Fruit fly (Drosophila melanogaster) whole organism, embryonic: Measurements from ENCODE around the gene CG14062.

Source experiments
- Atf3 ChIP-seq: fragments of 200-800 bp; sonication (Bioruptor generic); optimal IDR thresholded peaks from 3 replicates; lab custom pipeline; 2016; ENCODE audit warnings: missing biosample characterization, missing genetic modification characterization
- BtbVII ChIP-seq: fragments of 200-800 bp; sonication (Bioruptor generic); optimal IDR thresholded peaks from 3 replicates; lab custom pipeline; 2017; ENCODE audit warnings: missing biosample characterization, mild to moderate bottlenecking, missing genetic modification characterization
- CG11093 ChIP-seq: fragments of 200-800 bp; sonication (Bioruptor generic); IDR thresholded peaks from 3 replicates; pipeline ENCODE4 v1.3.6; 2022; ENCODE audit warnings: missing biosample characterization, missing genetic modification characterization
- CG1233 ChIP-seq: fragments of 200-800 bp; sonication (Bioruptor generic); optimal IDR thresholded peaks from 4 replicates; lab custom pipeline; 2018; ENCODE audit warnings: missing biosample characterization, mild to moderate bottlenecking, missing genetic modification characterization
- CG12659 ChIP-seq: fragments of 200-800 bp; sonication (Bioruptor generic); optimal IDR thresholded peaks from 3 replicates; lab custom pipeline; 2017; ENCODE audit warnings: mild to moderate bottlenecking, missing biosample characterization, missing genetic modification reagents, missing genetic modification characterization
- CG13624 ChIP-seq: fragments of 200-800 bp; sonication (Bioruptor generic); optimal IDR thresholded peaks from 2 replicates; lab custom pipeline; 2016; ENCODE audit warnings: missing biosample characterization, missing genetic modification characterization
- CG17186 ChIP-seq: fragments of 200-800 bp; sonication (Bioruptor generic); optimal IDR thresholded peaks from 3 replicates; lab custom pipeline; 2017; ENCODE audit warnings: missing biosample characterization, missing genetic modification reagents, missing genetic modification characterization
- CG18619 ChIP-seq: fragments of 200-800 bp; sonication (Bioruptor generic); optimal IDR thresholded peaks from 3 replicates; lab custom pipeline; 2017; ENCODE audit warnings: missing biosample characterization, mild to moderate bottlenecking, missing genetic modification characterization
- CG30020 ChIP-seq: fragments of 200-800 bp; optimal IDR thresholded peaks from 2 replicates; lab custom pipeline; 2019; ENCODE audit warnings: missing biosample characterization, mild to moderate bottlenecking, missing genetic modification characterization, moderate library complexity
- CG3163 ChIP-seq: fragments of 200-800 bp; sonication (Bioruptor generic); optimal IDR thresholded peaks from 3 replicates; lab custom pipeline; 2016; ENCODE audit warnings: missing biosample characterization, missing genetic modification characterization
- CG32767 ChIP-seq: fragments of 200-800 bp; sonication (Bioruptor generic); IDR thresholded peaks from 2 replicates; pipeline ENCODE4 v1.3.6; 2022; ENCODE audit warnings: missing biosample characterization, missing genetic modification characterization
- CG3281 ChIP-seq: fragments of 200-800 bp; sonication (Bioruptor generic); optimal IDR thresholded peaks from 3 replicates; lab custom pipeline; 2017; ENCODE audit warnings: missing biosample characterization, mild to moderate bottlenecking, missing genetic modification characterization
- CG42726 ChIP-seq: fragments of 200-800 bp; sonication (Bioruptor generic); IDR thresholded peaks from 2 replicates; pipeline ENCODE4 v1.3.6; 2022; ENCODE audit warnings: missing biosample characterization, missing genetic modification characterization; ENCODE audit not compliant: partially characterized antibody
- CG4617 ChIP-seq: fragments of 200-800 bp; sonication (Bioruptor generic); optimal IDR thresholded peaks from 3 replicates; lab custom pipeline; 2016; ENCODE audit warnings: missing biosample characterization, missing genetic modification characterization, borderline replicate concordance
- CG4730 ChIP-seq: fragments of 200-800 bp; sonication (Bioruptor generic); IDR thresholded peaks from 2 replicates; pipeline ENCODE4 v1.3.6; 2022; ENCODE audit warnings: missing biosample characterization, missing genetic modification characterization
- CG6813 ChIP-seq: fragments of 200-800 bp; sonication (Bioruptor generic); optimal IDR thresholded peaks from 2 replicates; lab custom pipeline; 2017; ENCODE audit warnings: missing biosample characterization, missing genetic modification characterization, mild to moderate bottlenecking, moderate library complexity, missing genetic modification reagents
- CG7839 ChIP-seq: fragments of 200-800 bp; sonication (Bioruptor generic); optimal IDR thresholded peaks from 3 replicates; lab custom pipeline; 2018; ENCODE audit warnings: missing biosample characterization, mild to moderate bottlenecking, missing genetic modification characterization, moderate library complexity
- CG8944 ChIP-seq: fragments of 200-800 bp; sonication (Bioruptor generic); optimal IDR thresholded peaks from 3 replicates; lab custom pipeline; 2016; ENCODE audit warnings: missing biosample characterization, missing genetic modification characterization
- D ChIP-seq, 2 experiments: fragments of 200-800 bp in 1 of 2; fragments of >200 bp in 1 of 2; sonication (Bioruptor generic) in 1 of 2; optimal IDR thresholded peaks; 2 replicates in 1 of 2; 3 replicates in 1 of 2; lab custom pipeline; 2017; ENCODE audit warnings: mild to moderate bottlenecking in 1 of 2, missing biosample characterization in 1 of 2, missing genetic modification characterization in 1 of 2, missing genetic modification reagents in 1 of 2
- D19A ChIP-seq: fragments of 200-800 bp; optimal IDR thresholded peaks from 3 replicates; lab custom pipeline; 2019; ENCODE audit warnings: missing biosample characterization, mild to moderate bottlenecking, missing genetic modification characterization, moderate library complexity
- Fer2 ChIP-seq: fragments of 200-800 bp; sonication (Bioruptor generic); optimal IDR thresholded peaks from 2 replicates; lab custom pipeline; 2018; ENCODE audit warnings: missing biosample characterization, mild to moderate bottlenecking, missing genetic modification characterization, moderate library complexity
- HLH4C ChIP-seq: fragments of 200-800 bp; sonication (Bioruptor generic); IDR thresholded peaks from 3 replicates; pipeline ENCODE4 v1.3.6; 2022; ENCODE audit warnings: missing biosample characterization, missing genetic modification characterization; ENCODE audit not compliant: partially characterized antibody
- Hey ChIP-seq: fragments of 200-800 bp; sonication (Bioruptor generic); optimal IDR thresholded peaks from 3 replicates; lab custom pipeline; 2018; ENCODE audit warnings: missing biosample characterization, mild to moderate bottlenecking, missing genetic modification characterization
- Hr51 ChIP-seq, 2 experiments: fragments of 200-800 bp; sonication (Bioruptor generic); optimal IDR thresholded peaks; 2 replicates in 1 of 2; 3 replicates in 1 of 2; lab custom pipeline; 2016 to 2018; ENCODE audit warnings: missing biosample characterization in 2 of 2, missing genetic modification characterization in 2 of 2, mild to moderate bottlenecking in 1 of 2, moderate library complexity in 1 of 2
- Hr78 ChIP-seq, 2 experiments: fragments of 200-800 bp in 1 of 2; fragments of >200 bp in 1 of 2; sonication (Bioruptor generic) in 1 of 2; optimal IDR thresholded peaks; 2 replicates each; lab custom pipeline; 2017 to 2019; ENCODE audit warnings: missing biosample characterization in 2 of 2, missing genetic modification characterization in 2 of 2, mild to moderate bottlenecking in 1 of 2, moderate library complexity in 1 of 2
- Hsf ChIP-seq: fragments of 200-800 bp; sonication (Bioruptor generic); optimal IDR thresholded peaks from 3 replicates; lab custom pipeline; 2016; ENCODE audit warnings: missing biosample characterization, missing genetic modification characterization
- MBD-R2 ChIP-seq: fragments of 200-800 bp; sonication (Bioruptor generic); IDR thresholded peaks from 2 replicates; pipeline ENCODE4 v1.3.6; 2022; ENCODE audit warnings: missing biosample characterization, missing genetic modification characterization
- MTF-1 ChIP-seq: fragments of 200-800 bp; sonication (Bioruptor generic); optimal IDR thresholded peaks from 2 replicates; lab custom pipeline; 2018; ENCODE audit warnings: missing biosample characterization, mild to moderate bottlenecking, missing genetic modification characterization, borderline replicate concordance
- Max ChIP-seq: fragments of 200-800 bp; sonication (Bioruptor generic); optimal IDR thresholded peaks from 2 replicates; lab custom pipeline; 2016; ENCODE audit warnings: missing biosample characterization, mild to moderate bottlenecking, missing genetic modification characterization
- Sin3A ChIP-seq: fragments of >200 bp; optimal IDR thresholded peaks from 2 replicates; lab custom pipeline; 2018
- Xbp1 ChIP-seq: fragments of 200-800 bp; sonication (Bioruptor generic); optimal IDR thresholded peaks from 3 replicates; lab custom pipeline; 2016; ENCODE audit warnings: missing biosample characterization, mild to moderate bottlenecking, missing genetic modification characterization
- YL-1 ChIP-seq: fragments of 200-800 bp; sonication (Bioruptor generic); optimal IDR thresholded peaks from 3 replicates; lab custom pipeline; 2017; ENCODE audit warnings: missing biosample characterization, mild to moderate bottlenecking, missing genetic modification characterization
- abd-A ChIP-seq: fragments of 200-800 bp; sonication (Bioruptor generic); optimal IDR thresholded peaks from 3 replicates; lab custom pipeline; 2019; ENCODE audit warnings: missing biosample characterization, mild to moderate bottlenecking, missing genetic modification characterization, moderate library complexity
- br ChIP-seq: fragments of >200 bp; optimal IDR thresholded peaks from 2 replicates; lab custom pipeline; 2017
- cato ChIP-seq: fragments of 200-800 bp; sonication (Bioruptor generic); optimal IDR thresholded peaks from 2 replicates; lab custom pipeline; 2016; ENCODE audit warnings: missing biosample characterization, missing genetic modification characterization, borderline replicate concordance
- corto ChIP-seq: fragments of 200-800 bp; sonication (Bioruptor generic); optimal IDR thresholded peaks from 2 replicates; lab custom pipeline; 2016; ENCODE audit warnings: missing biosample characterization, mild to moderate bottlenecking, missing genetic modification characterization, moderate library complexity
- ham ChIP-seq: fragments of 200-800 bp; sonication (Bioruptor generic); IDR thresholded peaks from 2 replicates; pipeline ENCODE4 v1.3.6; 2022; ENCODE audit warnings: missing biosample characterization, missing genetic modification characterization
- hbn ChIP-seq: fragments of 200-800 bp; sonication (Bioruptor generic); IDR thresholded peaks from 2 replicates; pipeline ENCODE4 v1.3.6; 2022; ENCODE audit warnings: missing biosample characterization, missing genetic modification characterization; ENCODE audit not compliant: partially characterized antibody
- hkb ChIP-seq, 2 experiments: fragments of 200-800 bp in 1 of 2; fragments of >200 bp in 1 of 2; sonication (Bioruptor generic) in 1 of 2; IDR thresholded peaks in 1 of 2; optimal IDR thresholded peaks in 1 of 2; 2 replicates each; pipeline versions ENCODE4 v1.3.6 to Lab custom; 2017 to 2022; ENCODE audit warnings: missing biosample characterization in 1 of 2, missing genetic modification characterization in 1 of 2
- kah ChIP-seq: fragments of 200-800 bp; sonication (Bioruptor generic); optimal IDR thresholded peaks from 2 replicates; lab custom pipeline; 2018; ENCODE audit warnings: missing biosample characterization, mild to moderate bottlenecking, missing genetic modification characterization
- maf-S ChIP-seq: fragments of 200-800 bp; sonication (Bioruptor generic); optimal IDR thresholded peaks from 2 replicates; lab custom pipeline; 2016; ENCODE audit warnings: missing biosample characterization, missing genetic modification characterization
- nerfin-1 ChIP-seq: fragments of 200-800 bp; sonication (Bioruptor generic); optimal IDR thresholded peaks from 3 replicates; lab custom pipeline; 2019; ENCODE audit warnings: missing biosample characterization, mild to moderate bottlenecking, missing genetic modification characterization, moderate library complexity
- nom ChIP-seq: fragments of 200-800 bp; sonication (Bioruptor generic); optimal IDR thresholded peaks from 2 replicates; lab custom pipeline; 2017; ENCODE audit warnings: missing biosample characterization, missing genetic modification characterization, mild to moderate bottlenecking, moderate library complexity, missing genetic modification reagents
- ro ChIP-seq: fragments of 200-800 bp; sonication (Bioruptor generic); IDR thresholded peaks from 2 replicates; pipeline ENCODE4 v1.3.6; 2022; ENCODE audit warnings: missing biosample characterization, missing genetic modification characterization
- salm ChIP-seq: fragments of 200-800 bp; sonication (Bioruptor generic); optimal IDR thresholded peaks from 2 replicates; lab custom pipeline; 2018; ENCODE audit warnings: missing biosample characterization, mild to moderate bottlenecking, missing genetic modification characterization
- sens-2 ChIP-seq: fragments of 200-800 bp; sonication (Bioruptor generic); IDR thresholded peaks from 2 replicates; pipeline ENCODE4 v1.3.6; 2022; ENCODE audit warnings: missing biosample characterization, missing genetic modification characterization
- seq ChIP-seq: fragments of 200-800 bp; sonication (Bioruptor generic); IDR thresholded peaks from 2 replicates; pipeline ENCODE4 v1.3.6; 2022; ENCODE audit warnings: missing biosample characterization, missing genetic modification characterization
- sim ChIP-seq: fragments of 200-800 bp; sonication (Bioruptor generic); IDR thresholded peaks from 2 replicates; pipeline ENCODE4 v1.3.6; 2022; ENCODE audit warnings: missing biosample characterization, missing genetic modification characterization
- stwl ChIP-seq: fragments of 200-800 bp; sonication (Bioruptor generic); optimal IDR thresholded peaks from 3 replicates; lab custom pipeline; 2018; ENCODE audit warnings: missing biosample characterization, mild to moderate bottlenecking, missing genetic modification characterization, moderate library complexity

The CG14062 gene

dm6 chr3R:28672134-28672533, 29.4 kb upstream of the CG14062 start (continued):
- TF ChIP-seq Hr78 (GFP tag; optimal IDR thresholded peaks at IDR 0.05; lab: Kevin White, UChicago): no peak
- TF ChIP-seq CG12659 (GFP tag; lab: Kevin White, UChicago): peak; percentile 73
- TF ChIP-seq sens-2: peak; percentile 68
- TF ChIP-seq Max (GFP tag; lab: Kevin White, UChicago): peak; percentile 47
- peak; percentile 35 for TF ChIP-seq BtbVII (GFP tag; lab: Kevin White, UChicago)
- peak; percentile 49 for TF ChIP-seq CG3281 (GFP tag; lab: Kevin White, UChicago)
- TF ChIP-seq D (optimal IDR thresholded peaks at IDR 0.05; lab: Kevin White, UChicago): no peak
- TF ChIP-seq D (GFP tag; optimal IDR thresholded peaks at IDR 0.05; lab: Kevin White, UChicago): peak; percentile 75
- TF ChIP-seq CG8944 (GFP tag; lab: Kevin White, UChicago): peak; percentile 91
- TF ChIP-seq Hey: peak; percentile 26
- TF ChIP-seq CG7839 (tag; lab: Kevin White, UChicago): peak; percentile 87
- peak; percentile 69 for TF ChIP-seq CG4617 (GFP tag; lab: Kevin White, UChicago)
- TF ChIP-seq Fer2: peak; percentile 60
- TF ChIP-seq br (lab: Kevin White, UChicago): no peak
- TF ChIP-seq YL-1 (GFP tag; lab: Kevin White, UChicago): peak; percentile 28
- peak; percentile 41 for TF ChIP-seq kah (GFP tag; lab: Kevin White, UChicago)
- peak; percentile 12 for TF ChIP-seq abd-A (tag; lab: Kevin White, UChicago)
- peak; percentile 84; the same call in 1 of the 2 replicates for TF ChIP-seq CG42726
- TF ChIP-seq Hsf: peak; percentile 93
- peak; percentile 59 for TF ChIP-seq nerfin-1 (tag; lab: Kevin White, UChicago)
- no peak for TF ChIP-seq ham (GFP tag; lab: Robert Waterston, UW)
- peak; percentile 72 for TF ChIP-seq CG18619 (GFP tag; lab: Kevin White, UChicago)
- peak; percentile 84 for TF ChIP-seq CG1233 (GFP tag; lab: Kevin White, UChicago)
- TF ChIP-seq Xbp1: peak; percentile 96
- TF ChIP-seq hbn (GFP tag; lab: Robert Waterston, UW): no peak
- no peak for TF ChIP-seq CG30020
- TF ChIP-seq maf-S (GFP tag; lab: Kevin White, UChicago): peak; percentile 82
- TF ChIP-seq seq (GFP tag; lab: Robert Waterston, UW): peak; percentile 36
- peak; percentile 52; the same call in 1 of the 2 replicates for TF ChIP-seq ro (GFP tag; lab: Robert Waterston, UW)
- TF ChIP-seq Sin3A: no peak
- peak; percentile 67 for TF ChIP-seq cato (GFP tag; lab: Kevin White, UChicago)
- TF ChIP-seq Hr51 (GFP tag; optimal IDR thresholded peaks at IDR 0.05; lab: Kevin White, UChicago): peak; percentile 70 to 78
- TF ChIP-seq salm (tag; lab: Kevin White, UChicago): no peak
- peak; percentile 89 for TF ChIP-seq Atf3
- TF ChIP-seq CG3163: peak; percentile 75
- TF ChIP-seq CG17186 (GFP tag; lab: Kevin White, UChicago): peak; percentile 52
- no peak for TF ChIP-seq HLH4C
- peak; percentile 83 for TF ChIP-seq stwl (tag; lab: Kevin White, UChicago)
- no peak for TF ChIP-seq hkb (optimal IDR thresholded peaks at IDR 0.05; lab: Kevin White, UChicago)
- TF ChIP-seq hkb (GFP tag; IDR thresholded peaks at IDR 0.05; lab: Robert Waterston, UW): peak; percentile 79
- no peak for TF ChIP-seq corto
- peak; percentile 86 for TF ChIP-seq CG4730 (GFP tag; lab: Robert Waterston, UW)
- no peak for TF ChIP-seq D19A (tag; lab: Kevin White, UChicago)
- TF ChIP-seq CG11093 (GFP tag; lab: Robert Waterston, UW): peak; percentile 54; the same call in 2 of the 3 replicates
- peak; percentile 34; the same call in 1 of the 2 replicates for TF ChIP-seq MBD-R2 (GFP tag; lab: Robert Waterston, UW)
- TF ChIP-seq sim: no peak
- peak; percentile 91 for TF ChIP-seq MTF-1 (GFP tag; lab: Kevin White, UChicago)
- TF ChIP-seq CG6813 (GFP tag; lab: Kevin White, UChicago): peak; percentile 69
- TF ChIP-seq nom (GFP tag; lab: Kevin White, UChicago): peak; percentile 18
- no peak for TF ChIP-seq CG32767 (GFP tag; lab: Robert Waterston, UW)
- peak; percentile 87 for TF ChIP-seq CG13624 (GFP tag; lab: Kevin White, UChicago)
